Worm (Caenorhabditis elegans): ENCODE measurements around the gene C26B9.6.

ce11 chrX:5297942-5298611 lies 37.2 kb downstream of the C26B9.6 start, which contains the start of gene ift-81:
- no peak for TF ChIP-seq W03F9.2 (tag; optimal IDR thresholded peaks at IDR 0.05)
- peak; percentile 26 for TF ChIP-seq him-1 (tag; optimal IDR thresholded peaks at IDR 0.05)

Measured in whole organism, L4/young adult.